Fruit fly (Drosophila melanogaster): Measurements from ENCODE around the gene Nup58.

DNA sequence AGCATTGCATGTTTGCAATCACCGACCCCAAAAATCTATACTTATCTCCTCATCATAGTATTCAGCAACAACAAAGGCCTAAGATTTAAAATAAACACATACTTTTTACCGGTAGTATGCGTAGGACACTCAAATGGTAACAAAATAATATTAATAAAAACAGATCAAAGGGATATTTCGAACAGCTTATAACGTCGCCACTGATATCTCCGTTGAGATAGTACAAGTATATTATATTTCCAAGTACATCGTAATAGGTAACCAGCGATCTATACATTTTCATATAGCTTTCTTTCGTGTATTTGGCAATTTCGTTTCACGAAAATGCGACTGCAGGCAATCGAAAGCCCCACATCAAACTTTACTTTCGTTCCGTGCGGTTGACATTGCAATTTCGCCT, 41.8 kb upstream of the Nup58 start, which contains the start of gene CG7342:
- TF ChIP-seq CG13296 (GFP tag; optimal IDR thresholded peaks at IDR 0.05) (no peak), lmd (GFP tag; IDR thresholded peaks at IDR 0.05) (no peak), CG4328 (GFP tag; optimal IDR thresholded peaks at IDR 0.05) (no peak), CG4854 (GFP tag; optimal IDR thresholded peaks at IDR 0.05) (no peak), cwo (GFP tag; optimal IDR thresholded peaks at IDR 0.05) (no peak), ato (GFP tag; IDR thresholded peaks at IDR 0.05; ENCODE audit: partially characterized antibody) (no peak), CTCF (GFP tag; optimal IDR thresholded peaks at IDR 0.05) (no peak), CkIIα-i1 (GFP tag; IDR thresholded peaks at IDR 0.05) (no peak), sens-2 (GFP tag; IDR thresholded peaks at IDR 0.05) (no peak), repo (GFP tag; optimal IDR thresholded peaks at IDR 0.05) (no peak), CG16779 (GFP tag; IDR thresholded peaks at IDR 0.05) (no peak)
